Worm (Caenorhabditis elegans): ENCODE results near the gene ugt-6.

DNA sequence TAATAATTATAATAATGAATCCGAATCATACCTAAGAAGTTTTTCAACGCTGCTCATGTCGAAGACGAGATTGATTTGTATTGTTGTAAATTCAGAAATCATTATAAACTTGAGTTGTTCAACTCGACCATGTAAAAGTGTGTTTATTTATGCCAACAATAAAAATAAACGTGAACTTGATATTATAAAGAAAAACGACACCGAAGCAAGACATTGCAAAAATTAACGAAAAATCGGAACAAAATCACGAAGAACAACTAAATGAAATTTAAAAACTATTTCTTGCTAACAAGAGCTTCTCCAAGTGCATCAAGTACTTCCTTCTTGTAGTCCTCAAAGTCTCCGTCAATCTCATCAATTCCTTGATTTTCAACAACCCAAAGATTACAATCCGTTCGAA lies 37.1 kb downstream of the ugt-6 start, which contains the start of gene F18E2.15:
- TF ChIP-seq him-1 (tag; optimal IDR thresholded peaks at IDR 0.05): no peak
- no peak for TF ChIP-seq W03F9.2 (tag; optimal IDR thresholded peaks at IDR 0.05)
- TF ChIP-seq dao-5 (tag; optimal IDR thresholded peaks at IDR 0.05): no peak

Data from whole organism, L4/young adult.